Worm (Caenorhabditis elegans): Measurements from ENCODE around the gene fax-1.

ce11 chrX:3223135-3223534 lies 24.0 kb upstream of the fax-1 start:
- TF ChIP-seq ama-1 (optimal IDR thresholded peaks at IDR 0.05) (no peak), hmg-4 (GFP tag; optimal IDR thresholded peaks at IDR 0.05) (peak; percentile 58), ets-7 (tag; optimal IDR thresholded peaks at IDR 0.05) (no peak), B0310.2 (tag; optimal IDR thresholded peaks at IDR 0.05) (no peak), scrt-1 (GFP tag; IDR thresholded peaks at IDR 0.05) (no peak), ceh-36 (tag; optimal IDR thresholded peaks at IDR 0.05) (no peak), flt-1 (GFP tag; IDR thresholded peaks at IDR 0.05) (no peak), ceh-13 (GFP tag; optimal IDR thresholded peaks at IDR 0.05) (no peak), aly-1 (tag; optimal IDR thresholded peaks at IDR 0.05) (no peak), tbx-11 (GFP tag; IDR thresholded peaks at IDR 0.05) (no peak), tra-4 (tag; optimal IDR thresholded peaks at IDR 0.05) (no peak), sea-1 (GFP tag; conservative IDR thresholded peaks at IDR 0.05) (no peak), hnd-1 (tag; optimal IDR thresholded peaks at IDR 0.05) (no peak), hmbx-1 (tag; optimal IDR thresholded peaks at IDR 0.05) (no peak)
